Fruit fly (Drosophila melanogaster) whole organism, wandering third instar larva: ENCODE data around the gene Gr5a.
A peak's percentile ranks its signal among the peaks of the same experiment; 100 is the strongest.

Experiments
- CG32264 ChIP-seq: fragments of 200-800 bp; sonication (Bioruptor generic); optimal IDR thresholded peaks from 2 replicates; lab custom pipeline; 2016; ENCODE audit warnings: missing biosample characterization, missing genetic modification characterization
- CG9705 ChIP-seq: fragments of 200-800 bp; sonication (Bioruptor generic); optimal IDR thresholded peaks from 2 replicates; lab custom pipeline; 2018; ENCODE audit warnings: missing biosample characterization, mild to moderate bottlenecking, missing genetic modification characterization
- Dif ChIP-seq: fragments of 200-275, 200-300 bp; sonication (Bioruptor generic); optimal IDR thresholded peaks from 2 replicates; lab custom pipeline; 2018; ENCODE audit warnings: missing biosample characterization, missing genetic modification characterization; ENCODE audit not compliant: partially characterized antibody
- GATAd ChIP-seq: sonication (Bioruptor generic); optimal IDR thresholded peaks from 2 replicates; lab custom pipeline; 2016; ENCODE audit warnings: missing biosample characterization, missing genetic modification characterization
- HLH106 ChIP-seq: fragments of 200-800 bp; optimal IDR thresholded peaks from 3 replicates; lab custom pipeline; 2019; ENCODE audit warnings: missing biosample characterization, mild to moderate bottlenecking, missing genetic modification characterization, moderate library complexity
- Hnf4 ChIP-seq: fragments of 200-800 bp; sonication (Bioruptor generic); optimal IDR thresholded peaks from 2 replicates; lab custom pipeline; 2016; ENCODE audit warnings: missing biosample characterization, mild to moderate bottlenecking, missing genetic modification characterization
- Hr78 ChIP-seq: fragments of >200 bp; optimal IDR thresholded peaks from 2 replicates; lab custom pipeline; 2017; ENCODE audit warnings: missing biosample characterization, missing genetic modification characterization
- Jra ChIP-seq: sonication (Bioruptor generic); optimal IDR thresholded peaks from 2 replicates; lab custom pipeline; 2016; ENCODE audit warnings: missing biosample characterization, missing genetic modification characterization
- Mio ChIP-seq: sonication (Bioruptor generic); optimal IDR thresholded peaks from 2 replicates; lab custom pipeline; 2016; ENCODE audit warnings: missing biosample characterization, missing genetic modification characterization
- Myc ChIP-seq: fragments of >200 bp; optimal IDR thresholded peaks from 2 replicates; lab custom pipeline; 2017
- N ChIP-seq: fragments of >200 bp; optimal IDR thresholded peaks from 2 replicates; lab custom pipeline; 2018; ENCODE audit warnings: missing biosample characterization, missing external identifiers, missing genetic modification characterization
- Rel ChIP-seq, 2 experiments: fragments of 200-800 bp; sonication (Bioruptor generic) in 1 of 2; optimal IDR thresholded peaks; 2 replicates in 1 of 2; 3 replicates in 1 of 2; lab custom pipeline; 2016 to 2019; ENCODE audit warnings: mild to moderate bottlenecking in 2 of 2, missing biosample characterization in 2 of 2, missing genetic modification characterization in 2 of 2, moderate library complexity in 1 of 2
- Sp1 ChIP-seq: fragments of 200-800 bp; sonication (Bioruptor generic); optimal IDR thresholded peaks from 3 replicates; lab custom pipeline; 2019; ENCODE audit warnings: missing biosample characterization, mild to moderate bottlenecking, missing genetic modification characterization, moderate library complexity
- Vsx2 ChIP-seq: fragments of 200-300, 225-300 bp; sonication (Bioruptor generic); optimal IDR thresholded peaks from 2 replicates; lab custom pipeline; 2018; ENCODE audit warnings: missing biosample characterization, missing genetic modification characterization; ENCODE audit not compliant: partially characterized antibody
- brk ChIP-seq: fragments of 200-800 bp; sonication (Bioruptor generic); optimal IDR thresholded peaks from 2 replicates; lab custom pipeline; 2016; ENCODE audit warnings: missing biosample characterization, mild to moderate bottlenecking, missing genetic modification characterization
- dl ChIP-seq, 2 experiments: fragments of 175-275, 200-275 bp in 1 of 2; fragments of 200-275 bp in 1 of 2; sonication (Bioruptor generic); optimal IDR thresholded peaks; lab custom pipeline; 2018; ENCODE audit warnings: mild to moderate bottlenecking in 2 of 2, missing biosample characterization in 2 of 2, missing genetic modification characterization in 2 of 2, moderate library complexity in 2 of 2; ENCODE audit not compliant: partially characterized antibody in 2 of 2, insufficient read depth in 1 of 2
- dmrt93B ChIP-seq: fragments of 200-800 bp; sonication (Bioruptor generic); optimal IDR thresholded peaks from 2 replicates; lab custom pipeline; 2018; ENCODE audit warnings: missing biosample characterization, mild to moderate bottlenecking, missing genetic modification characterization
- dsf ChIP-seq: sonication (Bioruptor generic); optimal IDR thresholded peaks from 2 replicates; lab custom pipeline; 2016; ENCODE audit warnings: missing biosample characterization, missing genetic modification characterization, borderline replicate concordance
- ey ChIP-seq: fragments of 200-800 bp; sonication (Bioruptor generic); optimal IDR thresholded peaks from 2 replicates; lab custom pipeline; 2016; ENCODE audit warnings: missing biosample characterization, missing genetic modification characterization
- foxo ChIP-seq, 2 experiments: fragments of 200-800 bp; sonication (Bioruptor generic); optimal IDR thresholded peaks; 2 replicates in 1 of 2; 3 replicates in 1 of 2; lab custom pipeline; 2016 to 2017; ENCODE audit warnings: missing biosample characterization in 2 of 2, missing genetic modification characterization in 2 of 2
- h ChIP-seq: fragments of 200-800 bp; sonication (Bioruptor generic); optimal IDR thresholded peaks from 3 replicates; lab custom pipeline; 2016; ENCODE audit warnings: missing biosample characterization, mild to moderate bottlenecking, missing genetic modification characterization
- jim ChIP-seq: fragments of 175-275, 200-325 bp; sonication (Bioruptor generic); optimal IDR thresholded peaks from 2 replicates; lab custom pipeline; 2016; ENCODE audit warnings: missing biosample characterization, mild to moderate bottlenecking, missing genetic modification characterization
- lola ChIP-seq: fragments of >200 bp; optimal IDR thresholded peaks from 2 replicates; lab custom pipeline; 2017; ENCODE audit warnings: missing biosample characterization, missing genetic modification characterization
- rgr ChIP-seq: fragments of 200-800 bp; sonication (Bioruptor generic); optimal IDR thresholded peaks from 3 replicates; lab custom pipeline; 2016; ENCODE audit warnings: missing biosample characterization, mild to moderate bottlenecking, missing genetic modification characterization
- sage ChIP-seq: fragments of 200-800 bp; sonication (Bioruptor generic); optimal IDR thresholded peaks from 2 replicates; lab custom pipeline; 2016; ENCODE audit warnings: missing biosample characterization, mild to moderate bottlenecking, missing genetic modification characterization
- sv ChIP-seq: fragments of 200-800 bp; sonication (Bioruptor generic); optimal IDR thresholded peaks from 3 replicates; lab custom pipeline; 2016; ENCODE audit warnings: missing biosample characterization, missing genetic modification characterization
- tai ChIP-seq: sonication (Bioruptor generic); optimal IDR thresholded peaks from 2 replicates; lab custom pipeline; 2016; ENCODE audit warnings: missing biosample characterization, missing genetic modification characterization
- usp ChIP-seq: fragments of >200 bp; optimal IDR thresholded peaks from 2 replicates; lab custom pipeline; 2017; ENCODE audit warnings: missing biosample characterization, missing genetic modification characterization
- woc ChIP-seq: sonication (Bioruptor generic); optimal IDR thresholded peaks from 2 replicates; lab custom pipeline; 2016; ENCODE audit warnings: missing biosample characterization, mild to moderate bottlenecking, missing genetic modification characterization

The Gr5a gene

DNA sequence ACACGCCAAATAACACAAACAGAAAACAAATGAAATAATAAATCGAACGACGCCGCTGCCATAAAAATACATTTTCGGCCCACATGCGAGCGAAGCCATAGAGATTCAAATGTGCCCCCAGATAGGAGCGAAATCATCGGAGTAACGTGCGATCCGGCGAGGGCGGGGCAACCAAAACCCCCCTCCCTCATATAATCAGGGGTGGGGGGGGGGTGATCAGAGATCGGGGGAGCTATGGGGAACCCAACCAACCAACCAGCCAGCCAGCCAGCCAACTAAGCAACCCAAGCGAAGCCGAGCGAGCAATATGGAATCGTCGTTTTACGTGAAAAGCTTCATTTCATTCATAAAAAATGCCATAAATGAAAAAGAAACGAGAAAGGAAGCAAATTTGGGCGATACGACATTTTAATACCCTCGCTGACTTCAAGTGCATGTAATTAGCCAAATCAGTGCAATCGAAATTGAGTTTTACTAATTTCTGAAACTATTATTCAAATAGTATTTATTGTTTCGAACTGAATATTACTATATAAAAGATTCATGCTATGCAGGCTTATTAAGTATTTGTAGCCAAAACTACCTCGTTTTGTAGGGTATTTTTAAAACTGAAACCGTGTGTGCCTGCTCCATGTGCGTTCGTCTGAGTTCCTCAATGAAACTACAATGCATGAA lies 19.5 kb downstream of the Gr5a start (continued):
- TF ChIP-seq N (GFP tag; lab: Kevin White, UChicago) (no peak), lola (GFP tag; lab: Kevin White, UChicago) (no peak), dl (GFP tag; optimal IDR thresholded peaks at IDR 0.05; lab: Kevin White, UChicago; ENCODE audit: insufficient read depth in 1 of 2, partially characterized antibody in 2 of 2) (no peak), foxo (GFP tag; optimal IDR thresholded peaks at IDR 0.05; lab: Kevin White, UChicago) (peak in 1 of 2 experiments; percentile 71)
- TF ChIP-seq, all 38 proteins: peak for 13

DNA sequence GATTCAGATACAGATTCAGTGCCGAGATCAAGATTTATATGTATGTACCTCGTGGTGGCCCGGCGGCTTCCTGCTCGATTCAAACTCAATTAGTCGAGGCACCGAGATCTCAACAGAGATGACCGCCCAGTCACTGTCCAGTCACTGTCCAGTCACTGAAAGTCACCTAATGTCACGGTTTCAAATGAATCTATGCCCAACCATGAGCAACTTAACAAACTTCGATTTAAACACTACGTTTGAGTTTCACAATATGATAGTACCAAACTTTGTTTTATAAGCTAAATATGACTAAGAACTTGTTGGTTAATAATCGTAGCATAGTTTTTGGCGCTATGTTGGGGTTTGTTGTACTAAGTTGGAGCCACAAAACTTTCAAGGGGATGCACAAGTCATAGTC lies 24.7 kb downstream of the Gr5a start:
- no peak for TF ChIP-seq Myc (lab: Kevin White, UChicago)
- TF ChIP-seq foxo (GFP tag; optimal IDR thresholded peaks at IDR 0.05; lab: Kevin White, UChicago) = no peak
- no peak for TF ChIP-seq dl (GFP tag; optimal IDR thresholded peaks at IDR 0.05; lab: Kevin White, UChicago; ENCODE audit: insufficient read depth in 1 of 2, partially characterized antibody in 2 of 2)

DNA sequence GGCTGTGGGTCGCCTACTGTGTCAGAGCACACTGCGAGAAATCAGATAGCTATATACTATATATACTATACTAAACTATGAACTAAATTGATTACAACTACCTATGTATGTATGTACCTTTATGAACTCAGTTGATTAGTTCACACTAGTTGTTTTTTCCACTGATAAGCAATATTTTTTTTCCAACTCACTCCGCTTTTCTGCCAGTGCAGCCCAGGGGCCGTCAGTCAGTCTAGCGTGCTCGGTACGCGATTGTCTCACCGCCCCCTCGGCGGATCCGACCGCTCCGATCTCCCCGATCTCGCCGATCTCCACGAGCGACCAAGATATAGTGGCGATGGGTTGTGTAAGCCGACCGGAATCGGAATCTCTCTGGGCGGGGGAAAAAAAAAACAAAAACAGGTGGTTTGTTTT lies 25.5 kb downstream of the Gr5a start:
- TF ChIP-seq N (GFP tag; lab: Kevin White, UChicago) = no peak
- TF ChIP-seq tai (GFP tag; lab: Kevin White, UChicago) = no peak
- no peak for TF ChIP-seq Mio (GFP tag; lab: Kevin White, UChicago)
- TF ChIP-seq Hnf4 (GFP tag; lab: Kevin White, UChicago) = no peak
- TF ChIP-seq Vsx2 = no peak
- TF ChIP-seq Jra = no peak
- peak; percentile 53 for TF ChIP-seq h (GFP tag; lab: Kevin White, UChicago)
- TF ChIP-seq sv (GFP tag; lab: Kevin White, UChicago) = peak; percentile 67
- TF ChIP-seq Hr78 (GFP tag; lab: Kevin White, UChicago) = no peak
- no peak for TF ChIP-seq GATAd (GFP tag; lab: Kevin White, UChicago)
- no peak for TF ChIP-seq CG32264 (GFP tag; lab: Kevin White, UChicago)
- no peak for TF ChIP-seq usp (GFP tag; lab: Kevin White, UChicago)
- no peak for TF ChIP-seq dl (GFP tag; optimal IDR thresholded peaks at IDR 0.05; lab: Kevin White, UChicago; ENCODE audit: insufficient read depth in 1 of 2, partially characterized antibody in 2 of 2)
- no peak for TF ChIP-seq Dif (GFP tag; lab: Kevin White, UChicago)
- no peak for TF ChIP-seq Rel (GFP tag; optimal IDR thresholded peaks at IDR 0.05; lab: Kevin White, UChicago)
- TF ChIP-seq Rel (tag; optimal IDR thresholded peaks at IDR 0.05; lab: Kevin White, UChicago) = no peak
- TF ChIP-seq foxo (GFP tag; optimal IDR thresholded peaks at IDR 0.05; lab: Kevin White, UChicago) = peak in 1 of 2 experiments; percentile 40
- TF ChIP-seq lola (GFP tag; lab: Kevin White, UChicago) = no peak
- TF ChIP-seq dsf (GFP tag; lab: Kevin White, UChicago) = no peak
- peak; percentile 4 for TF ChIP-seq HLH106 (tag; lab: Kevin White, UChicago)
- TF ChIP-seq ey = peak; percentile 8
- no peak for TF ChIP-seq sage (GFP tag; lab: Kevin White, UChicago)
- no peak for TF ChIP-seq woc (GFP tag; lab: Kevin White, UChicago)
- TF ChIP-seq CG9705 (GFP tag; lab: Kevin White, UChicago) = no peak

DNA sequence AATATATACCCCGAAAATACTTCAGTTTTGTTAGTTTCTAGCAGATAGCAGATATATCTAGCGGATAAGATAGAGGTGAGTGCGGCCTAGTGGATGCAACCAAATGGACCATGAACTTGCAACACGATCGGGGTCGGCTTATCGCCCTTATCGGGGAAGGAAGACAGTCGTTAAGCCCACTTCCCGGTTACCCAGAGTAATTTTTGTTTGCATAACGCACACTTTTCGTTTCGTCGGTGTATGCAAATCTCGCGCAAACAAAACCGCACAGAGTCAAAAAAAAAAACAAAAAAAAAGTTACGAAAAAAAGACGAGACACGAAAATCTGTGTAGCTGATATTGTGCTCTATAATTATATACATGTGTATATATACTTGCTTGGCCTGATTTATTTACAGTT lies 32.5 kb downstream of the Gr5a start:
- TF ChIP-seq brk (GFP tag; lab: Kevin White, UChicago) (no peak), Sp1 (no peak), Mio (GFP tag; lab: Kevin White, UChicago) (no peak), GATAd (GFP tag; lab: Kevin White, UChicago) (no peak), tai (GFP tag; lab: Kevin White, UChicago) (no peak), sage (GFP tag; lab: Kevin White, UChicago) (no peak), dsf (GFP tag; lab: Kevin White, UChicago) (no peak), dl (GFP tag; optimal IDR thresholded peaks at IDR 0.05; lab: Kevin White, UChicago; ENCODE audit: insufficient read depth in 1 of 2, partially characterized antibody in 2 of 2) (no peak), dmrt93B (GFP tag; lab: Kevin White, UChicago) (no peak)

DNA sequence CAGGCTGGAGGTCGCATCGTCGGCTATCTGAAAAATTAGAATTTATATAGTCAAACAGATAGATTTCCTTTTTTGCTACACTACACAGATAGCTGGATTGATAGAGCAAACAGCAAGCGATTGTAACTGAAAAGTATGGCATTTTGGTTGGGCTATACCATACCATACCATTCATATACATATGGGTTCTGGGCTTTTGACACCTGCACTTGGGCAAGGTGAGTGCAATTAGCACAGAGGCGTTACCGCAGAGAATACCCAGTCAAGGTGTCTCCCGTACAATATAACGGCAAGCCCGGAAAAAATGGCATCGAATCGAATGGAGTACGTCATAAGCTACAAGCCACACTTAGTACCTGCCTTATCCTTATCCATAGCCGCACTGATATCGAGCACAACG lies 34.4 kb downstream of the Gr5a start:
- no peak for TF ChIP-seq CG9705 (GFP tag; lab: Kevin White, UChicago)
- TF ChIP-seq rgr = no peak
- TF ChIP-seq N (GFP tag; lab: Kevin White, UChicago) = no peak
- TF ChIP-seq jim = no peak
